Fruit fly (Drosophila melanogaster) Kc167 (cell line): Measurements from ENCODE around the gene ft.

Experiments used
- Sin3A ChIP-seq: fragments of >200 bp; optimal IDR thresholded peaks from 2 replicates; lab custom pipeline; 2018; ENCODE audit warnings: missing external identifiers
- h ChIP-seq: fragments of >200 bp; optimal IDR thresholded peaks from 3 replicates; lab custom pipeline; 2018; ENCODE audit warnings: missing external identifiers
- psq ChIP-seq: fragments of >200 bp; optimal IDR thresholded peaks from 2 replicates; lab custom pipeline; 2017; ENCODE audit warnings: missing external identifiers
- ttk ChIP-seq: sonication (Bioruptor generic); optimal IDR thresholded peaks from 2 replicates; lab custom pipeline; 2017; ENCODE audit warnings: missing external identifiers

- TF ChIP-seq h (lab: Kevin White, UChicago) (no peak), Sin3A (lab: Kevin White, UChicago) (no peak), ttk (lab: Kevin White, UChicago) (no peak), psq (lab: Kevin White, UChicago) (no peak)
Observed at dm6 chr2L:4148979-4149378, 72.6 kb downstream of the ft start, which contains the start of gene CG2955.
